Fruit fly (Drosophila melanogaster): ENCODE results near the gene CG6686.
A peak's percentile ranks its signal among the peaks of the same experiment; 100 is the strongest.

CG6686 gene

DNA sequence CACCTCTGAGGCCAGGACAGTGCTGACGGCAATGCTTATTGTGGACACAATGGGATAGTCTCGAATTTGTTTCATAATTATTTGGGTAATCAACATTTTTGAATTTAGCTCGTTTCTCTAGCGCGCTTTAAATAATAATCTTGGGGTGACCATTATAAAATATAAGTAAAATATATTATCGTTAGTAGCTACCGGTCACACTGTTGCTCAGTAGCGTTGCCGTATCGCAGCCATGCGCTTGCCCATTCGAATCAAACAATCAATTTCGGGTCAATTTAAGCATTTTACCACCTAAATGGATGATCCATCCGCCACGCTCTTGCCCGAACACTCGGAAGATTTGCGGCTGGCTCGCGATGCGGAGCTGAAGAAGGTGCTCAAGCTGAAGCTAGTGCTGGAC, 1.9 kb upstream of the CG6686 start, which contains the start of the genes zuc and dgt2 (continued):
- TF ChIP-seq Hmx (GFP tag; optimal IDR thresholded peaks at IDR 0.05) = no peak
- TF ChIP-seq ttk (GFP tag; IDR thresholded peaks at IDR 0.05) = no peak
- no peak for TF ChIP-seq unpg (GFP tag; optimal IDR thresholded peaks at IDR 0.05)
- TF ChIP-seq CG10654 (GFP tag; optimal IDR thresholded peaks at IDR 0.05) = no peak
- TF ChIP-seq lilli (GFP tag; optimal IDR thresholded peaks at IDR 0.05) = no peak
- TF ChIP-seq trem (tag; optimal IDR thresholded peaks at IDR 0.05) = peak; percentile 64
- no peak for TF ChIP-seq CG7271 (tag; optimal IDR thresholded peaks at IDR 0.05)
- TF ChIP-seq tup (GFP tag; optimal IDR thresholded peaks at IDR 0.05) = no peak
- no peak for TF ChIP-seq CG18262 (tag; optimal IDR thresholded peaks at IDR 0.05)
- no peak for TF ChIP-seq CG8290 (GFP tag; optimal IDR thresholded peaks at IDR 0.05)
- TF ChIP-seq CG8290 (tag; optimal IDR thresholded peaks at IDR 0.05) = no peak
- TF ChIP-seq Kr (GFP tag; optimal IDR thresholded peaks at IDR 0.05) = no peak
- TF ChIP-seq eve (GFP tag; optimal IDR thresholded peaks at IDR 0.05) = no peak
- no peak for TF ChIP-seq CG31388 (GFP tag; optimal IDR thresholded peaks at IDR 0.05)
- TF ChIP-seq HLH3B (GFP tag; IDR thresholded peaks at IDR 0.05) = no peak
- no peak for TF ChIP-seq otp (GFP tag; IDR thresholded peaks at IDR 0.05)
- no peak for TF ChIP-seq CG3163 (GFP tag; optimal IDR thresholded peaks at IDR 0.05)
- no peak for TF ChIP-seq cad (GFP tag; optimal IDR thresholded peaks at IDR 0.05)
- TF ChIP-seq hb (GFP tag; IDR thresholded peaks at IDR 0.05; ENCODE audit: partially characterized antibody) = no peak
- TF ChIP-seq slbo (GFP tag; IDR thresholded peaks at IDR 0.05) = no peak
- TF ChIP-seq Dll (GFP tag; IDR thresholded peaks at IDR 0.05; ENCODE audit: partially characterized antibody) = 0 out of 4 replicates have a peak, but pooled peaks have one; percentile 29
- TF ChIP-seq odd (GFP tag; optimal IDR thresholded peaks at IDR 0.05) = no peak
- TF ChIP-seq CG12942 (GFP tag; optimal IDR thresholded peaks at IDR 0.05) = no peak
- no peak for TF ChIP-seq NC2β (GFP tag; optimal IDR thresholded peaks at IDR 0.05)
- TF ChIP-seq Ssrp (tag; optimal IDR thresholded peaks at IDR 0.05) = no peak
- TF ChIP-seq esg (GFP tag; conservative IDR thresholded peaks at IDR 0.05) = no peak
- no peak for TF ChIP-seq bsh (GFP tag; optimal IDR thresholded peaks at IDR 0.05)
- TF ChIP-seq H15 (GFP tag; IDR thresholded peaks at IDR 0.05) = no peak
- no peak for TF ChIP-seq sens-2 (GFP tag; IDR thresholded peaks at IDR 0.05)
- no peak for TF ChIP-seq D (optimal IDR thresholded peaks at IDR 0.05)
- TF ChIP-seq D (GFP tag; optimal IDR thresholded peaks at IDR 0.05) = no peak
- TF ChIP-seq CG8478 (optimal IDR thresholded peaks at IDR 0.05) = no peak
- TF ChIP-seq Mrtf (GFP tag; IDR thresholded peaks at IDR 0.05) = no peak
- TF ChIP-seq CG12659 (GFP tag; optimal IDR thresholded peaks at IDR 0.05) = peak; percentile 11
- TF ChIP-seq CG30403 (GFP tag; optimal IDR thresholded peaks at IDR 0.05) = no peak
- TF ChIP-seq MBD-R2 (GFP tag; IDR thresholded peaks at IDR 0.05) = peak; percentile 71
- peak; percentile 14 for TF ChIP-seq CG14710 (tag; optimal IDR thresholded peaks at IDR 0.05)
- TF ChIP-seq yki (optimal IDR thresholded peaks at IDR 0.05) = no peak
- TF ChIP-seq gcm (GFP tag; optimal IDR thresholded peaks at IDR 0.05) = no peak
- no peak for TF ChIP-seq CG7963 (GFP tag; IDR thresholded peaks at IDR 0.05; ENCODE audit: partially characterized antibody)
- TF ChIP-seq CG18011 (GFP tag; optimal IDR thresholded peaks at IDR 0.05) = no peak
- TF ChIP-seq CG3726 (GFP tag; IDR thresholded peaks at IDR 0.05) = no peak
- TF ChIP-seq fu2 (GFP tag; optimal IDR thresholded peaks at IDR 0.05) = no peak
- no peak for TF ChIP-seq CG4328 (GFP tag; optimal IDR thresholded peaks at IDR 0.05)
- TF ChIP-seq ap (GFP tag; IDR thresholded peaks at IDR 0.05) = no peak
- no peak for TF ChIP-seq slp2 (GFP tag; optimal IDR thresholded peaks at IDR 0.05)
- TF ChIP-seq BEAF-32 (GFP tag; optimal IDR thresholded peaks at IDR 0.05) = peak; percentile 39
- no peak for TF ChIP-seq CG7786 (GFP tag; optimal IDR thresholded peaks at IDR 0.05)
- TF ChIP-seq HmgZ (tag; optimal IDR thresholded peaks at IDR 0.05) = peak; percentile 28
- no peak for TF ChIP-seq chinmo (GFP tag; IDR thresholded peaks at IDR 0.05; ENCODE audit: partially characterized antibody)
- 0 out of 3 replicates have a peak, but pooled peaks have one; percentile 9 for TF ChIP-seq knrl (GFP tag; IDR thresholded peaks at IDR 0.05; ENCODE audit: partially characterized antibody)
- no peak for TF ChIP-seq Jarid2 (GFP tag; optimal IDR thresholded peaks at IDR 0.05)
- TF ChIP-seq ken (GFP tag; IDR thresholded peaks at IDR 0.05) = no peak

Measured in whole organism, embryonic.